Worm (Caenorhabditis elegans) whole organism, L1 larva: Measurements from ENCODE around the gene F58F9.1.
A peak's percentile ranks its signal among the peaks of the same experiment; 100 is the strongest.

Experiments used
- C04F5.9 ChIP-seq: sonication (generic microtip); optimal IDR thresholded peaks from 2 replicates; lab custom pipeline; 2016; ENCODE audit warnings: missing genetic modification characterization, missing compliant biosample characterization
- aha-1 ChIP-seq: fragments of 150-350 bp; optimal IDR thresholded peaks from 2 replicates; lab custom pipeline; 2014; ENCODE audit warnings: missing biosample characterization, missing genetic modification characterization
- ceh-90 ChIP-seq: sonication (generic microtip); optimal IDR thresholded peaks from 2 replicates; lab custom pipeline; 2016; ENCODE audit warnings: missing genetic modification characterization, missing compliant biosample characterization
- efl-1 ChIP-seq, 4 experiments: fragments of 150-350 bp; optimal IDR thresholded peaks in 3 of 4; peaks in 1 of 4; 1 replicate in 1 of 4; 2 replicates in 3 of 4; lab custom pipeline; 2014; ENCODE audit warnings: missing biosample characterization in 2 of 4, missing genetic modification characterization in 2 of 4, missing genetic modification reagents in 2 of 4
- efl-3 ChIP-seq: fragments of 200-800 bp; sonication (Bioruptor generic); optimal IDR thresholded peaks from 2 replicates; lab custom pipeline; 2018; ENCODE audit warnings: mild to moderate bottlenecking, missing genetic modification characterization, missing compliant biosample characterization
- egl-13 ChIP-seq: sonication (generic microtip); optimal IDR thresholded peaks from 2 replicates; lab custom pipeline; 2016; ENCODE audit warnings: missing genotype, missing genetic modification reagents, missing genetic modification characterization, missing compliant biosample characterization
- egl-27 ChIP-seq, 2 experiments: fragments of 150-350 bp in 1 of 2; sonication (generic microtip); optimal IDR thresholded peaks; 3 replicates each; lab custom pipeline; 2017 to 2018; ENCODE audit warnings: missing biosample characterization in 2 of 2, missing genetic modification characterization in 2 of 2, missing genetic modification reagents in 2 of 2
- ets-5 ChIP-seq: fragments of 200-800 bp; sonication (Bioruptor generic); IDR thresholded peaks from 2 replicates; pipeline ENCODE4 v1.3.6; 2022; ENCODE audit warnings: missing genetic modification characterization, missing compliant biosample characterization
- fkh-10 ChIP-seq: sonication (generic microtip); optimal IDR thresholded peaks from 2 replicates; lab custom pipeline; 2017; ENCODE audit warnings: missing biosample characterization, missing genetic modification reagents, missing genetic modification characterization
- fkh-8 ChIP-seq: sonication (generic microtip); optimal IDR thresholded peaks from 2 replicates; lab custom pipeline; 2016; ENCODE audit warnings: mild to moderate bottlenecking, missing genetic modification characterization, missing compliant biosample characterization
- fos-1 ChIP-seq: fragments of 150-350 bp; optimal IDR thresholded peaks from 2 replicates; lab custom pipeline; 2014; ENCODE audit warnings: missing biosample characterization, missing genetic modification characterization
- hlh-17 ChIP-seq: fragments of 200-800 bp; sonication (Bioruptor generic); optimal IDR thresholded peaks from 2 replicates; lab custom pipeline; 2018; ENCODE audit warnings: missing genetic modification characterization, mild to moderate bottlenecking, missing compliant biosample characterization, moderate library complexity, borderline replicate concordance
- irx-1 ChIP-seq: sonication (generic microtip); optimal IDR thresholded peaks from 2 replicates; lab custom pipeline; 2016; ENCODE audit warnings: missing genetic modification characterization, missing compliant biosample characterization
- lin-15B ChIP-seq: fragments of 150-350 bp; sonication (generic microtip); optimal IDR thresholded peaks from 3 replicates; lab custom pipeline; 2014; ENCODE audit warnings: missing biosample characterization, missing genetic modification characterization
- lsy-2 ChIP-seq, 2 experiments: fragments of 150-350 bp; optimal IDR thresholded peaks; 2 replicates each; lab custom pipeline; 2014; ENCODE audit warnings: missing biosample characterization in 2 of 2, missing genetic modification characterization in 2 of 2
- mef-2 ChIP-seq: fragments of 150-350 bp; optimal IDR thresholded peaks from 2 replicates; lab custom pipeline; 2014; ENCODE audit warnings: missing biosample characterization, missing genetic modification characterization
- nhr-11 ChIP-seq: fragments of 150-350 bp; optimal IDR thresholded peaks from 2 replicates; lab custom pipeline; 2014; ENCODE audit warnings: missing biosample characterization, missing genetic modification characterization
- nhr-12 ChIP-seq: sonication (generic microtip); optimal IDR thresholded peaks from 2 replicates; lab custom pipeline; 2017; ENCODE audit warnings: missing biosample characterization, missing genetic modification characterization
- nhr-19 ChIP-seq: fragments of 200-800 bp; sonication (Bioruptor generic); conservative IDR thresholded peaks from 2 replicates; pipeline ENCODE4 v1.3.6; 2022; ENCODE audit warnings: missing genetic modification characterization, missing compliant biosample characterization
- nhr-71 ChIP-seq: sonication (generic microtip); optimal IDR thresholded peaks from 2 replicates; lab custom pipeline; 2016; ENCODE audit warnings: mild to moderate bottlenecking, missing genetic modification characterization, moderate library complexity, missing compliant biosample characterization
- nhr-76 ChIP-seq: sonication (generic microtip); optimal IDR thresholded peaks from 2 replicates; lab custom pipeline; 2017; ENCODE audit warnings: missing biosample characterization, missing genetic modification characterization
- nhr-84 ChIP-seq: sonication (generic microtip); optimal IDR thresholded peaks from 2 replicates; lab custom pipeline; 2017; ENCODE audit warnings: missing biosample characterization, missing genetic modification characterization
- nhr-85 ChIP-seq: sonication (generic microtip); peaks from one replicate; lab custom pipeline; 2016; ENCODE audit warnings: missing genetic modification characterization, inconsistent platforms, missing compliant biosample characterization
- snu-23 ChIP-seq: sonication (generic microtip); optimal IDR thresholded peaks from 2 replicates; lab custom pipeline; 2016; ENCODE audit warnings: missing genetic modification characterization, missing compliant biosample characterization
- unc-130 ChIP-seq: fragments of 150-350 bp; optimal IDR thresholded peaks from 2 replicates; lab custom pipeline; 2017; ENCODE audit warnings: missing biosample characterization, missing genetic modification characterization, inconsistent platforms
- unc-62 ChIP-seq: fragments of 150-350 bp; optimal IDR thresholded peaks from 2 replicates; lab custom pipeline; 2014; ENCODE audit warnings: missing biosample characterization, missing genetic modification reagents, missing genetic modification characterization
- vab-15 ChIP-seq: sonication (generic microtip); optimal IDR thresholded peaks from 2 replicates; lab custom pipeline; 2017; ENCODE audit warnings: missing genotype, mild to moderate bottlenecking, missing genetic modification characterization, missing compliant biosample characterization
- xbp-1 ChIP-seq: sonication (generic microtip); optimal IDR thresholded peaks from 2 replicates; lab custom pipeline; 2016; ENCODE audit warnings: missing genetic modification characterization, missing compliant biosample characterization
- zip-4 ChIP-seq: fragments of 200-800 bp; sonication (Bioruptor generic); optimal IDR thresholded peaks from 2 replicates; lab custom pipeline; 2018; ENCODE audit warnings: mild to moderate bottlenecking, missing genetic modification characterization, moderate library complexity, missing compliant biosample characterization
- ztf-11 ChIP-seq, 2 experiments: sonication (generic microtip); optimal IDR thresholded peaks; 2 replicates each; lab custom pipeline; 2016 to 2017; ENCODE audit warnings: missing genetic modification characterization in 2 of 2, missing biosample characterization in 1 of 2, missing compliant biosample characterization in 1 of 2

F58F9.1 gene

ce11 chrIV:6298253-6298652 is 48.6 kb downstream of the F58F9.1 start, which contains the start of gene srv-27:
Gene srv-27, minus strand, starts transcription at chrIV:6298353.
- no peak for TF ChIP-seq ztf-11 (tag; optimal IDR thresholded peaks at IDR 0.05; lab: Kevin White, UChicago)
- no peak for TF ChIP-seq ceh-90 (tag; lab: Kevin White, UChicago)
- peak; percentile 16 for TF ChIP-seq fkh-8 (tag; lab: Kevin White, UChicago)
- no peak for TF ChIP-seq nhr-84 (tag; lab: Kevin White, UChicago)
- TF ChIP-seq, all 84 proteins: peak for 1

DNA sequence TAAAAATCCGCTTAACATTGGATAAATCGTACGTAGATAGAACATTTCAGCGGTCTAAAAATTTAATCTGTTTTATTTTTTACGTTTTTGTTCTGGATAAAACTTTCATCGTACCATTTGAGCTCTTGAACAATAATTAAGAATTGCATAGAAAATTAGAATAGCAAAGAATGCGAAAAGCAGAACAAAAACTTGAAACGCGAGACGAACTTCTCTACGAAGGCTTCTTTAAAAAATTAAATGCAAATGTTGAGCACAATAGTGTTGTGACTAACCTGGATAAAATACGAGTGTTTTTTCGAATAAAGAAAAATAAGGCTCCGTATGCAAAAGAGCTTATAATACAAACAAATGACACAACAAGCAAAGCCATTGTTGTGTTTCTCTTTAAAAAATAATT is 49.9 kb downstream of the F58F9.1 start:
- TF ChIP-seq fkh-10 (GFP tag; lab: Kevin White, UChicago) (no peak), egl-13 (tag; lab: Kevin White, UChicago) (no peak), zip-4 (no peak), fkh-8 (tag; lab: Kevin White, UChicago) (no peak), irx-1 (tag; lab: Kevin White, UChicago) (no peak), ets-5 (GFP tag; lab: Robert Waterston, UW) (no peak), nhr-84 (tag; lab: Kevin White, UChicago) (no peak), hlh-17 (GFP tag; lab: Kevin White, UChicago) (no peak), efl-1 (optimal IDR thresholded peaks at IDR 0.05; lab: Kevin White, UChicago) (no peak), efl-1 (GFP tag; optimal IDR thresholded peaks at IDR 0.05 in 1 of 2; lab: Kevin White, UChicago) (no peak), unc-130 (tag; lab: Kevin White, UChicago) (no peak), nhr-19 (GFP tag; lab: Robert Waterston, UW) (no peak), nhr-11 (tag; lab: Kevin White, UChicago) (no peak), nhr-85 (tag; lab: Kevin White, UChicago) (no peak), ceh-90 (tag; lab: Kevin White, UChicago) (no peak), nhr-12 (no peak), vab-15 (tag; lab: Kevin White, UChicago) (no peak), mef-2 (tag; lab: Kevin White, UChicago) (no peak), unc-62 (GFP tag; lab: Kevin White, UChicago) (no peak), lin-15B (tag; lab: Kevin White, UChicago) (no peak)

- no peak for TF ChIP-seq efl-1 (optimal IDR thresholded peaks at IDR 0.05; lab: Kevin White, UChicago)
- peak in 1 of 2 experiments; percentile 48 for TF ChIP-seq efl-1 (GFP tag; optimal IDR thresholded peaks at IDR 0.05 in 1 of 2; lab: Kevin White, UChicago)
- TF ChIP-seq snu-23 (GFP tag; lab: Kevin White, UChicago) = no peak
These were observed 52.1 kb downstream of the F58F9.1 start, which contains the start of gene srv-26 for ce11 chrIV:6301764-6302163. Gene srv-26, minus strand, starts transcription at chrIV:6301864.

DNA sequence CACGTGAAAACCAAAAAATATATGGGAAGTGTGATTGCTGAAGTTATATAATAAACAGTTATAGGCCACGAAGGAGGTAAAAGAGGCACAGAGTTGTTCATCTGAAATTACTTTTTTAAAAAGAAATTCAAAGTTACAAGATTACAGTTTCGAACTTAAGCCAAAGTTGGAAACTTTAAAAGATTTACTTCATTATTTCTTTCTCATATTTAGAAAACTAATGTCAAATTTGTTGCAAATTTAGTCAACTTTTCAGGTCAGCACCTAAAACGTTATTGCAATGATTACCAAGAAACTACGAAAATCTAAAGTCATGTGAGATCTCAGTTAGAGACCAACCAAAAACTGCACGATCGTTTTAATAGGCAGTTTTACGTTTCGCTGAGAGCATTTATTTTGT is 54.0 kb downstream of the F58F9.1 start, which contains the start of gene srv-25:
Gene srv-25, minus strand, starts transcription at position 101 of the 400 bp plus-strand sequence.
- TF ChIP-seq aha-1 (tag; lab: Kevin White, UChicago) = no peak
- TF ChIP-seq fos-1 (tag; lab: Kevin White, UChicago) = no peak
- no peak for TF ChIP-seq C04F5.9 (tag; lab: Kevin White, UChicago)
- TF ChIP-seq fkh-10 (GFP tag; lab: Kevin White, UChicago) = no peak
- no peak for TF ChIP-seq vab-15 (tag; lab: Kevin White, UChicago)
- TF ChIP-seq xbp-1 (tag; lab: Kevin White, UChicago) = no peak
- no peak for TF ChIP-seq ztf-11 (tag; optimal IDR thresholded peaks at IDR 0.05; lab: Kevin White, UChicago)
- no peak for TF ChIP-seq efl-3 (GFP tag; lab: Kevin White, UChicago)
- no peak for TF ChIP-seq nhr-76
- TF ChIP-seq egl-27 (tag; optimal IDR thresholded peaks at IDR 0.05; lab: Kevin White, UChicago) = no peak
- no peak for TF ChIP-seq efl-1 (optimal IDR thresholded peaks at IDR 0.05; lab: Kevin White, UChicago)
- no peak for TF ChIP-seq efl-1 (GFP tag; optimal IDR thresholded peaks at IDR 0.05 in 1 of 2; lab: Kevin White, UChicago)
- TF ChIP-seq nhr-71 (tag; lab: Kevin White, UChicago) = no peak
- TF ChIP-seq lsy-2 (tag; optimal IDR thresholded peaks at IDR 0.05; lab: Kevin White, UChicago) = no peak
- TF ChIP-seq, all 84 proteins: peak for 0
